Worm (Caenorhabditis elegans): ENCODE measurements around the gene T19H12.2.
"Not testable (repeated sequence)": the region's sequence is repeated elsewhere in the genome, so short reads cannot be mapped to it uniquely, and the experiment has no call there.

Gene T19H12.2

DNA sequence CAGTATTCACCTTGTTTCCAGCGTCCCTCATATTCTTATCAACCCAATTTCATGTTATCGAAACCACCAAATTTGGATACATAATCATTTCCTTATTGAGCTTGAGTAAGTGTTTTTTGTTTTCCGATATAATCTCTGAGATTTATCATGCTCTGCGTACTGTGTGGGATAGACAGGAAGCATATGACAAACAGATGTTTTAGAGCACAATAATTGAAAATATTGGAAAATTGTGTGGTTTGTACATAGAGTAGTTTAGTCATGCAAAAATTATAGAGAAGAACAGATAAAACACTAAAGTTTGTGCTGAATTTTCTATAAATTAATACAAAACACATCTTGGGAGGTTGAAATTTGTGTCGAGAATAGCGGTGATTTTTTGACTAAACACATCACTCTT lies 21.5 kb upstream of the T19H12.2 start:
- TF ChIP-seq dao-5 (tag; optimal IDR thresholded peaks at IDR 0.05) = no peak

ce11 chrV:4870627-4871026 lies 19.6 kb upstream of the T19H12.2 start:
- TF ChIP-seq him-1 (tag; optimal IDR thresholded peaks at IDR 0.05) (no peak), W03F9.2 (tag; optimal IDR thresholded peaks at IDR 0.05) (no peak), dao-5 (tag; optimal IDR thresholded peaks at IDR 0.05) (no peak)

DNA sequence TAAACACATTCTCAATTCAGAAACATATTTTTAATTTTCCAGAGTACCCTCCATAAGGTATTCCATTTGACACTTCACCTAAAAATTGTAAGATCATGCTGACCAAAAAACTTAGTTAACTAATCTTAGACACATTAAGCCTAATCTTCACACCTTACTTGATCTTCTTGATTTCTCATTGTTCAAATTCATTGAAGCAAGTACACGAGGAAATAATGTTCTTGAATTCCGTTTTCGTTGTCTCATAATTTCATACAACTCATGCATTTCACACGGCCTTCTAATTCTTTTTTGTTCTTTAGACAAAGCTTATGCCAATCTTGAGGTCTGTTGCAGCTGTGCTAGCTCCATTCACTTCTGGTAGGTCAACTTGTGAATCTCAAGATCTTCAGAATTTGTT lies 18.2 kb upstream of the T19H12.2 start, which contains the start of gene srd-33:
srd-33 (plus strand) TSS at position 301 of the 400 bp plus-strand sequence.
- TF ChIP-seq dao-5 (tag; optimal IDR thresholded peaks at IDR 0.05) = no peak
- no peak for TF ChIP-seq W03F9.2 (tag; optimal IDR thresholded peaks at IDR 0.05)
- no peak for TF ChIP-seq him-1 (tag; optimal IDR thresholded peaks at IDR 0.05)

DNA sequence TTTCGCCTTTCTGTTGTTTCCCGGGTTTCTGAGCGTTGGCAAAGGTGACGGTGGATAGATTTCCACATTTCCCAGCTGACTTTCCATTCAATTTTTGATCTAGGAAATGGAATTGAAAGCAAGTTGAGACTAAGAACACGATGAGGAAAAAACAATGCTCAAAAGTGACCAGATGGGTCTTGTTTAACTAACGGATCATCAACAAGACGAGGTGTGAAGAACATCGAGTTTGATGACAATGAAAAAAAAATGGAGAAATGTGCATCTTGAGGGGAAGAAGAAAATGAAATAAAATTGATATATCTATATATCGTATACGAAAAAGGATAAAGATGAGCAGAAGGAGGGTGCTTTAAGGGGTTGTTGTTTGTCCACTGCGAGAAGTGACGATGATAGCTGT lies 12.6 kb upstream of the T19H12.2 start, which contains the start of gene T19H12.6:
T19H12.6 (minus strand) TSS at position 101 of the 400 bp plus-strand sequence.
- TF ChIP-seq W03F9.2 (tag; optimal IDR thresholded peaks at IDR 0.05) = no peak
- TF ChIP-seq him-1 (tag; optimal IDR thresholded peaks at IDR 0.05) = no peak
- TF ChIP-seq dao-5 (tag; optimal IDR thresholded peaks at IDR 0.05) = no peak

DNA sequence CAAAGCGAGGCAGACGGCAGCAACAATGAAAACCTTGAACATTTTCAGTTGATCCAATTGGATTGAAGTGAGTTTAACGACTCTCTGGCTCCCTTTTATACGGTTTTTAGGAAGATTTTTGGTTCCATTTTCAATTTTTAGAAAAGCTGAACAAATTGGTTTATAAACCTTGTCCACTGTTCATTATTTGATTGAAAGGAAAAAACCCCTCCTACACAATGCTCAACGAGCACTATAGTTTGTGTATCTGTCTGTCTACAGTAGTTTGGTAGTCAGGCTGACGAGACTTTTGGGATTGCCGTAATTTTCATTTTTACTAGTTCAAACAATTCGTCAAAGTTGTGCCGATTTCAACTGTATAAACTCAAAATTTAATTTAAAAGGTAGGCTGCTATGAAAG lies 11.0 kb upstream of the T19H12.2 start, which contains the start of gene T19H12.15:
T19H12.15 (minus strand) TSS at position 101 of the 400 bp plus-strand sequence.
- no peak for TF ChIP-seq W03F9.2 (tag; optimal IDR thresholded peaks at IDR 0.05)
- TF ChIP-seq him-1 (tag; optimal IDR thresholded peaks at IDR 0.05) = no peak

DNA sequence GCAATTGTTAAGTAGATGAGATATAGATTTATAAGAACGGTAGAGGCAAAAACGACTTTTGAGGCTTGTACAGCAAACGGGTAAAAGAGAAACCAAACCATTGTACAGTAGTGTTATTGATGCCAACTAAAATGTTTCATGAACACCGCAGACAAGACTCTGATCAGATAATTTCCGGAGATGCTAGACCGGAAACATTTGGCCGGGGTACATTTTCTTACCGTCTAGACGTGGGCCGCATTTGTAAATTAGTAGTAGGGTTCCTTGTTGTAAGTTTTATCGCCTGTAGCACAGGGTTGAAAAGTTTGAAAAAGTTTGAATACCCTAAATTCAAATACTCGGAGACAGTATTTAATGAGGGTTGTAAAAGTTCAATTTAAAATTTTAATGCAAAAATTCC lies 8.9 kb upstream of the T19H12.2 start, which contains the start of gene str-32:
str-32 (minus strand) TSS at position 101 of the 400 bp plus-strand sequence.
- TF ChIP-seq W03F9.2 (tag; optimal IDR thresholded peaks at IDR 0.05) = no peak
- no peak for TF ChIP-seq dao-5 (tag; optimal IDR thresholded peaks at IDR 0.05)
- no peak for TF ChIP-seq him-1 (tag; optimal IDR thresholded peaks at IDR 0.05)

- TF ChIP-seq him-1 (tag; optimal IDR thresholded peaks at IDR 0.05) (no peak), W03F9.2 (tag; optimal IDR thresholded peaks at IDR 0.05) (no peak), dao-5 (tag; optimal IDR thresholded peaks at IDR 0.05) (no peak)
Measured at ce11 chrV:4884490-4884889, 5.7 kb upstream of the T19H12.2 start, which contains the start of gene T19H12.12. Gene T19H12.12, plus strand, starts transcription at chrV:4884790.

- TF ChIP-seq dao-5 (tag; optimal IDR thresholded peaks at IDR 0.05) (no peak), W03F9.2 (tag; optimal IDR thresholded peaks at IDR 0.05) (no peak), him-1 (tag; optimal IDR thresholded peaks at IDR 0.05) (no peak)
Measured at ce11 chrV:4885372-4885771, 4.9 kb upstream of the T19H12.2 start, which contains the start of gene T19H12.3. Gene T19H12.3, plus strand, starts transcription at chrV:4885672.

- TF ChIP-seq him-1 (tag; optimal IDR thresholded peaks at IDR 0.05) (no peak), dao-5 (tag; optimal IDR thresholded peaks at IDR 0.05) (no peak), W03F9.2 (tag; optimal IDR thresholded peaks at IDR 0.05) (no peak)
Measured at ce11 chrV:4889477-4889876, 752 bp upstream of the T19H12.2 start, which contains the start of gene ugt-12. Gene ugt-12, minus strand, starts transcription at chrV:4889629.

- TF ChIP-seq dao-5 (tag; optimal IDR thresholded peaks at IDR 0.05) (no peak), him-1 (tag; optimal IDR thresholded peaks at IDR 0.05) (no peak), W03F9.2 (tag; optimal IDR thresholded peaks at IDR 0.05) (no peak)
Measured at ce11 chrV:4890781-4891180, 552 bp downstream of the T19H12.2 start.

DNA sequence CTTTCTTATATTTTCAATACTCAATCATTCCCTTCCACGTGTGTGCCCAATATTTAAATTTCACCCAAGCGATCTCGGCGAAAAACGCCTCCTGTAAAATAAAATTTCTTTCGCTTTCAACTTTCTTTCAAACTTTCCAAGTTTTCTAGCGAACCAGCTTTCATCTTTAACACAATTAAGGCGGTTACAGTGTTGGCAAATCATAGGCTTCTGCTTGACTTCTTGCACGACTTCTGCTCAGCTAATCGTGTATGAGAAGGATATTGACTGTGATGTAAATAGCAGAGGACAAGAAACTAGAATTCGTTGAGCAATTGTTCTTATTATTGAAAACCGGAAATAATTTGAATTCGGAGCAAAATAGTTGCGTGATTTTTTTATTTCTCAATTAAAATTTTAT lies 1.1 kb downstream of the T19H12.2 start:
- TF ChIP-seq him-1 (tag; optimal IDR thresholded peaks at IDR 0.05) (no peak), dao-5 (tag; optimal IDR thresholded peaks at IDR 0.05) (no peak), W03F9.2 (tag; optimal IDR thresholded peaks at IDR 0.05) (no peak)

DNA sequence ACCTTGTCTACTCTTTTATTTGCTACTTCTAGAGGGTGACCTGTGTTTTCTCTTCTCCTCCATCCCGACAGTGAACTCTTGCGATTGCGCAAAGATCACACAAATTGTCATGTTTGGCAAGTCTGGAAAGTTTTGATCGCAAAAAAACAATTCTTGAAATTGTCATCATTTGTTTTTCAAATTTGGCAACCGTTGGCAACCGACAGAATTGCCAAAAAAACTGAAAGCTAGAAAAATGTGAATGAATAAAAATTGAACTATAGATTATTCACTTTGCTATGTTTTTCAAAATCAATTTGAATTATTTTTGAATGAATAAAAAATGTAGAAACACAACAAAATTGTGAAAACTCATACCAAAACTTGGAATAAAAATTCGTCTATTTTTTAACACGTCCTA lies 4.7 kb downstream of the T19H12.2 start, which contains the start of gene ugt-11:
ugt-11 (minus strand) TSS at position 101 of the 400 bp plus-strand sequence.
- TF ChIP-seq dao-5 (tag; optimal IDR thresholded peaks at IDR 0.05) = no peak
- no peak for TF ChIP-seq him-1 (tag; optimal IDR thresholded peaks at IDR 0.05)
- TF ChIP-seq W03F9.2 (tag; optimal IDR thresholded peaks at IDR 0.05) = no peak

- TF ChIP-seq dao-5 (tag; optimal IDR thresholded peaks at IDR 0.05) (no peak), him-1 (tag; optimal IDR thresholded peaks at IDR 0.05) (no peak), W03F9.2 (tag; optimal IDR thresholded peaks at IDR 0.05) (no peak)
Measured at ce11 chrV:4895744-4896143, 5.5 kb downstream of the T19H12.2 start, which contains the start of gene ugt-9. Gene ugt-9, plus strand, starts transcription at chrV:4896048.

- TF ChIP-seq dao-5, W03F9.2, him-1 (tag; optimal IDR thresholded peaks at IDR 0.05): not testable (repeated sequence)
Measured at ce11 chrV:4900020-4900419, 9.8 kb downstream of the T19H12.2 start, which contains the start of gene ugt-10. Gene ugt-10, minus strand, starts transcription at chrV:4900120.

- no peak for TF ChIP-seq W03F9.2 (tag; optimal IDR thresholded peaks at IDR 0.05)
- TF ChIP-seq dao-5 (tag; optimal IDR thresholded peaks at IDR 0.05) = no peak
- TF ChIP-seq him-1 (tag; optimal IDR thresholded peaks at IDR 0.05) = no peak
Measured at ce11 chrV:4901074-4901473, 10.8 kb downstream of the T19H12.2 start, which contains the start of gene ugt-67. Gene ugt-67, plus strand, starts transcription at chrV:4901374.

All from whole organism, L4/young adult.